Worm (Caenorhabditis elegans): ENCODE results near the gene B0554.4.

DNA sequence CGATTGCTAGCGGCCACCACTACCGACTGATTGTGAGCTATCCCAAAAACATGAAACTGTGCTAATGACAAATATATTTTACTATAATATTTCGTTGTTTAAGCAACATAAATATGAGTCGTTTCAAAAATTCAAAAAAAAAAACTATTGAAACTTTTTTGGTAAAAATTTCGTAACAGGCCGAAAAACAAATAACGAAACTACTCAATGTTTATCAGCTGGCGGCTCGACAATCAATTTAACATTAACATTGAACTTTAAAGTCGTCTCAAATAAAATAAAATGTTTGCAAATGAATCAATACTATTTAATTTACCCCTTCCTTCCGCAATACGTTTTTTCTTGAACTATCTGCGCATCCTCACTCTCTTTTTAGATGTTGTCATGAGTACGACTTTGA is 28.9 kb downstream of the B0554.4 start:
- TF ChIP-seq gmeb-2 (tag; optimal IDR thresholded peaks at IDR 0.05) (no peak), hlh-15 (tag; optimal IDR thresholded peaks at IDR 0.05) (no peak), dve-1 (tag; optimal IDR thresholded peaks at IDR 0.05) (no peak), pha-4 (tag; optimal IDR thresholded peaks at IDR 0.05) (no peak), ama-1 (optimal IDR thresholded peaks at IDR 0.05) (no peak), nhr-11 (tag; optimal IDR thresholded peaks at IDR 0.05) (no peak), T23F11.4 (GFP tag; optimal IDR thresholded peaks at IDR 0.05) (no peak)
